Fruit fly (Drosophila melanogaster) S2 (cell line): ENCODE data around the gene Hacd1.

Source experiments
- CG8478 ChIP-seq: fragments of >200 bp; optimal IDR thresholded peaks from 2 replicates; lab custom pipeline; 2018
- CTCF ChIP-seq, 2 experiments: fragments of >200 bp; optimal IDR thresholded peaks; 2 replicates each; lab custom pipeline; 2018

dm6 chr2L:12005436-12006396 is 3.6 kb upstream of the Hacd1 start:
- TF ChIP-seq CG8478 (lab: Kevin White, UChicago) (no peak), CTCF (optimal IDR thresholded peaks at IDR 0.05; lab: Kevin White, UChicago) (no peak)
